Fruit fly (Drosophila melanogaster) whole organism, embryonic: ENCODE results near the gene CG4020.

Source experiments
- Adf1 ChIP-seq: fragments of 200-800 bp; sonication (Bioruptor generic); IDR thresholded peaks from 2 replicates; pipeline ENCODE4 v1.3.6; 2022; ENCODE audit warnings: missing biosample characterization, missing genetic modification characterization
- Aef1 ChIP-seq: fragments of 200-800 bp; sonication (Bioruptor generic); IDR thresholded peaks from 3 replicates; pipeline ENCODE4 v1.3.6; 2022; ENCODE audit warnings: missing biosample characterization, missing genetic modification characterization
- B-H2 ChIP-seq: fragments of 200-800 bp; sonication (Bioruptor generic); optimal IDR thresholded peaks from 2 replicates; lab custom pipeline; 2018; ENCODE audit warnings: missing biosample characterization, mild to moderate bottlenecking, missing genetic modification characterization
- Blimp-1 ChIP-seq: fragments of 200-800 bp; sonication (Bioruptor generic); optimal IDR thresholded peaks from 3 replicates; lab custom pipeline; 2018; ENCODE audit warnings: missing biosample characterization, missing genetic modification characterization, mild to moderate bottlenecking, moderate library complexity, missing genetic modification reagents
- CG10147 ChIP-seq: fragments of 200-800 bp; sonication (Bioruptor generic); optimal IDR thresholded peaks from 2 replicates; lab custom pipeline; 2019; ENCODE audit warnings: missing biosample characterization, mild to moderate bottlenecking, missing genetic modification characterization, moderate library complexity
- CG1024 ChIP-seq: fragments of 200-800 bp; sonication (Bioruptor generic); IDR thresholded peaks from 2 replicates; pipeline ENCODE4 v1.3.6; 2022; ENCODE audit warnings: missing biosample characterization, missing genetic modification characterization
- CG10267 ChIP-seq: fragments of 200-800 bp; sonication (Bioruptor generic); optimal IDR thresholded peaks from 2 replicates; lab custom pipeline; 2018; ENCODE audit warnings: missing biosample characterization, mild to moderate bottlenecking, missing genetic modification characterization, moderate library complexity
- CG11085 ChIP-seq: fragments of 200-800 bp; sonication (Bioruptor generic); IDR thresholded peaks from 2 replicates; pipeline ENCODE4 v1.3.6; 2022; ENCODE audit warnings: missing biosample characterization, missing genetic modification characterization
- CG11398 ChIP-seq: fragments of 200-800 bp; sonication (Bioruptor generic); optimal IDR thresholded peaks from 2 replicates; lab custom pipeline; 2016; ENCODE audit warnings: missing biosample characterization, missing genetic modification characterization
- CG12219 ChIP-seq: fragments of 200-800 bp; sonication (Bioruptor generic); optimal IDR thresholded peaks from 3 replicates; lab custom pipeline; 2018; ENCODE audit warnings: missing biosample characterization, mild to moderate bottlenecking, missing genetic modification characterization
- CG12236 ChIP-seq: fragments of 200-800 bp; sonication (Bioruptor generic); optimal IDR thresholded peaks from 2 replicates; lab custom pipeline; 2016; ENCODE audit warnings: missing biosample characterization, missing genetic modification characterization
- CG12769 ChIP-seq: fragments of 200-800 bp; sonication (Bioruptor generic); optimal IDR thresholded peaks from 2 replicates; lab custom pipeline; 2019; ENCODE audit warnings: missing biosample characterization, mild to moderate bottlenecking, missing genetic modification characterization, moderate library complexity
- CG13624 ChIP-seq: fragments of 200-800 bp; sonication (Bioruptor generic); optimal IDR thresholded peaks from 2 replicates; lab custom pipeline; 2016; ENCODE audit warnings: missing biosample characterization, missing genetic modification characterization
- CG14965 ChIP-seq: fragments of 200-800 bp; sonication (Bioruptor generic); optimal IDR thresholded peaks from 2 replicates; lab custom pipeline; 2016; ENCODE audit warnings: missing biosample characterization, missing genetic modification characterization, borderline replicate concordance
- CG16815 ChIP-seq: fragments of 200-800 bp; sonication (Bioruptor generic); optimal IDR thresholded peaks from 3 replicates; lab custom pipeline; 2017; ENCODE audit warnings: missing biosample characterization, mild to moderate bottlenecking, missing genetic modification characterization
- CG17912 ChIP-seq: fragments of 200-800 bp; sonication (Bioruptor generic); optimal IDR thresholded peaks from 2 replicates; lab custom pipeline; 2018; ENCODE audit warnings: missing biosample characterization, mild to moderate bottlenecking, missing genetic modification characterization
- CG3281 ChIP-seq: fragments of 200-800 bp; sonication (Bioruptor generic); optimal IDR thresholded peaks from 3 replicates; lab custom pipeline; 2017; ENCODE audit warnings: missing biosample characterization, mild to moderate bottlenecking, missing genetic modification characterization
- CG34224 ChIP-seq: fragments of 200-800 bp; sonication (Bioruptor generic); IDR thresholded peaks from 3 replicates; pipeline ENCODE4 v1.3.6; 2022; ENCODE audit warnings: missing biosample characterization, missing genetic modification characterization; ENCODE audit not compliant: partially characterized antibody
- CG34376 ChIP-seq: fragments of 200-800 bp; sonication (Bioruptor generic); optimal IDR thresholded peaks from 2 replicates; lab custom pipeline; 2018; ENCODE audit warnings: missing biosample characterization, mild to moderate bottlenecking, missing genetic modification characterization
- CG3847 ChIP-seq: fragments of 200-800 bp; sonication (Bioruptor generic); IDR thresholded peaks from 2 replicates; pipeline ENCODE4 v1.3.6; 2022; ENCODE audit warnings: missing biosample characterization, missing genetic modification characterization
- CG7357 ChIP-seq: fragments of 200-800 bp; sonication (Bioruptor generic); IDR thresholded peaks from 3 replicates; pipeline ENCODE4 v1.3.6; 2022; ENCODE audit warnings: missing biosample characterization, missing genetic modification characterization
- CG7987 ChIP-seq: fragments of 200-800 bp; sonication (Bioruptor generic); optimal IDR thresholded peaks from 2 replicates; lab custom pipeline; 2018; ENCODE audit warnings: missing biosample characterization, mild to moderate bottlenecking, missing genetic modification characterization, moderate library complexity
- CG9817 ChIP-seq: fragments of 200-800 bp; sonication (Bioruptor generic); optimal IDR thresholded peaks from 2 replicates; lab custom pipeline; 2018; ENCODE audit warnings: missing biosample characterization, mild to moderate bottlenecking, missing genetic modification characterization, moderate library complexity
- D19A ChIP-seq: fragments of 200-800 bp; optimal IDR thresholded peaks from 3 replicates; lab custom pipeline; 2019; ENCODE audit warnings: missing biosample characterization, mild to moderate bottlenecking, missing genetic modification characterization, moderate library complexity
- Deaf1 ChIP-seq: fragments of 200-800 bp; optimal IDR thresholded peaks from 3 replicates; lab custom pipeline; 2019; ENCODE audit warnings: missing biosample characterization, mild to moderate bottlenecking, missing genetic modification characterization, moderate library complexity
- ERR ChIP-seq: fragments of 200-800 bp; sonication (Bioruptor generic); optimal IDR thresholded peaks from 2 replicates; lab custom pipeline; 2016; ENCODE audit warnings: missing biosample characterization, missing genetic modification characterization
- MBD-R2 ChIP-seq: fragments of 200-800 bp; sonication (Bioruptor generic); IDR thresholded peaks from 2 replicates; pipeline ENCODE4 v1.3.6; 2022; ENCODE audit warnings: missing biosample characterization, missing genetic modification characterization
- Max ChIP-seq: fragments of 200-800 bp; sonication (Bioruptor generic); optimal IDR thresholded peaks from 2 replicates; lab custom pipeline; 2016; ENCODE audit warnings: missing biosample characterization, mild to moderate bottlenecking, missing genetic modification characterization
- NC2α ChIP-seq: fragments of 200-800 bp; sonication (Bioruptor generic); optimal IDR thresholded peaks from 2 replicates; lab custom pipeline; 2016; ENCODE audit warnings: missing biosample characterization, missing genetic modification characterization
- Oli ChIP-seq: fragments of 200-800 bp; sonication (Bioruptor generic); optimal IDR thresholded peaks from 2 replicates; lab custom pipeline; 2018; ENCODE audit warnings: missing biosample characterization, mild to moderate bottlenecking, missing genetic modification characterization, moderate library complexity
- Pdp1 ChIP-seq, 2 experiments: fragments of 200-800 bp; sonication (Bioruptor generic); optimal IDR thresholded peaks; 3 replicates each; lab custom pipeline; 2016; ENCODE audit warnings: missing biosample characterization in 2 of 2, missing genetic modification characterization in 2 of 2, mild to moderate bottlenecking in 1 of 2, moderate library complexity in 1 of 2
- Side ChIP-seq: fragments of 200-800 bp; sonication (Bioruptor generic); optimal IDR thresholded peaks from 2 replicates; lab custom pipeline; 2016; ENCODE audit warnings: missing biosample characterization, missing genetic modification characterization
- cas ChIP-seq: fragments of 200-800 bp; sonication (Bioruptor generic); IDR thresholded peaks from 2 replicates; pipeline ENCODE4 v1.3.6; 2022; ENCODE audit warnings: missing biosample characterization, missing genetic modification characterization
- danr ChIP-seq: fragments of 200-800 bp; sonication (Bioruptor generic); IDR thresholded peaks from 2 replicates; pipeline ENCODE4 v1.3.6; 2022; ENCODE audit warnings: missing biosample characterization, missing genetic modification characterization
- dati ChIP-seq: fragments of 200-800 bp; sonication (Bioruptor generic); IDR thresholded peaks from 2 replicates; pipeline ENCODE4 v1.3.6; 2022; ENCODE audit warnings: missing biosample characterization, missing genetic modification characterization
- dimm ChIP-seq: fragments of 200-800 bp; sonication (Bioruptor generic); IDR thresholded peaks from 2 replicates; pipeline ENCODE4 v1.3.6; 2022; ENCODE audit warnings: missing biosample characterization, missing genetic modification characterization
- fru ChIP-seq: fragments of >200 bp; optimal IDR thresholded peaks from 2 replicates; lab custom pipeline; 2017
- gro ChIP-seq: fragments of 200-800 bp; sonication (Bioruptor generic); optimal IDR thresholded peaks from 2 replicates; lab custom pipeline; 2016; ENCODE audit warnings: missing biosample characterization, missing genetic modification characterization
- jigr1 ChIP-seq: fragments of 200-800 bp; sonication (Bioruptor generic); IDR thresholded peaks from 3 replicates; pipeline ENCODE4 v1.3.6; 2022; ENCODE audit warnings: missing biosample characterization, missing genetic modification characterization
- jing ChIP-seq: fragments of 200-800 bp; sonication (Bioruptor generic); optimal IDR thresholded peaks from 2 replicates; lab custom pipeline; 2018; ENCODE audit warnings: missing biosample characterization, mild to moderate bottlenecking, missing genetic modification characterization
- nerfin-1 ChIP-seq: fragments of 200-800 bp; sonication (Bioruptor generic); optimal IDR thresholded peaks from 3 replicates; lab custom pipeline; 2019; ENCODE audit warnings: missing biosample characterization, mild to moderate bottlenecking, missing genetic modification characterization, moderate library complexity
- oc ChIP-seq: fragments of 200-800 bp; sonication (Bioruptor generic); optimal IDR thresholded peaks from 2 replicates; lab custom pipeline; 2018; ENCODE audit warnings: missing biosample characterization, mild to moderate bottlenecking, missing genetic modification characterization, moderate library complexity
- psq ChIP-seq: fragments of 200-800 bp; sonication (Bioruptor generic); optimal IDR thresholded peaks from 2 replicates; lab custom pipeline; 2017; ENCODE audit warnings: missing biosample characterization, missing genetic modification characterization
- pum ChIP-seq: fragments of 200-800 bp; sonication (Bioruptor generic); optimal IDR thresholded peaks from 2 replicates; lab custom pipeline; 2016; ENCODE audit warnings: missing biosample characterization, missing genetic modification characterization
- pzg ChIP-seq: fragments of 200-800 bp; sonication (Bioruptor generic); optimal IDR thresholded peaks from 3 replicates; lab custom pipeline; 2018; ENCODE audit warnings: missing biosample characterization, mild to moderate bottlenecking, missing genetic modification characterization, moderate library complexity
- scrt ChIP-seq: fragments of 200-800 bp; sonication (Bioruptor generic); optimal IDR thresholded peaks from 2 replicates; lab custom pipeline; 2018; ENCODE audit warnings: missing biosample characterization, mild to moderate bottlenecking, missing genetic modification characterization, moderate library complexity
- shn ChIP-seq: fragments of 200-800 bp; sonication (Bioruptor generic); optimal IDR thresholded peaks from 3 replicates; lab custom pipeline; 2016; ENCODE audit warnings: missing biosample characterization, missing genetic modification characterization
- sim ChIP-seq: fragments of 200-800 bp; sonication (Bioruptor generic); IDR thresholded peaks from 2 replicates; pipeline ENCODE4 v1.3.6; 2022; ENCODE audit warnings: missing biosample characterization, missing genetic modification characterization
- slp2 ChIP-seq: fragments of 200-800 bp; sonication (Bioruptor generic); optimal IDR thresholded peaks from 2 replicates; lab custom pipeline; 2016; ENCODE audit warnings: missing biosample characterization, missing genetic modification characterization
- tio ChIP-seq: fragments of 200-800 bp; sonication (Bioruptor generic); optimal IDR thresholded peaks from 2 replicates; lab custom pipeline; 2017; ENCODE audit warnings: missing biosample characterization, missing genetic modification characterization, inconsistent platforms
- vnd ChIP-seq: fragments of 200-800 bp; sonication (Bioruptor generic); IDR thresholded peaks from 3 replicates; pipeline ENCODE4 v1.3.6; 2022; ENCODE audit warnings: missing biosample characterization, missing genetic modification characterization; ENCODE audit not compliant: partially characterized antibody
- zen2 ChIP-seq: fragments of 200-800 bp; sonication (Bioruptor generic); IDR thresholded peaks from 3 replicates; pipeline ENCODE4 v1.3.6; 2022; ENCODE audit warnings: missing biosample characterization, missing genetic modification characterization; ENCODE audit not compliant: partially characterized antibody

Gene CG4020

DNA sequence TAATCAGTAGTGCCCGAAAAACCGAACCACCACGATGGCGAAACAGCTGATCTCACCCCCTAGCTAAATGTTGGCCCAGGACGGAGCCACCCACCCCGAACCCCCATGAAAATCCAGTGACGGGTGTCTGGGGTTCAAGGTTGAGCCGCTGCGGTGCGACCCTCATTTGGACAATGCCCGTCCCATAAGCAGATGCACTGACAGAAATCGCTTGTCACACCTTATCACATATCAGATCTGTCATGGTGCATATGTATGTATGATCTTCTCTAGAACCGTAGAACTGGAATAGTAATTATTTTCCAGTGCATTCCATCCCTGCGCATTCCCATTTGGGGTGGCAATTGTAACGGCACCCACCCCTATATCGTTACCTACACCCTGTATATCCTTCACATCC, 16.6 kb upstream of the CG4020 start (continued):
- no peak for TF ChIP-seq jigr1 (GFP tag; lab: Robert Waterston, UW)
- peak; percentile 29 for TF ChIP-seq Blimp-1 (GFP tag; lab: Kevin White, UChicago)
- no peak for TF ChIP-seq B-H2
- TF ChIP-seq CG12236: no peak
- TF ChIP-seq CG14965: no peak
- TF ChIP-seq Adf1 (GFP tag; lab: Robert Waterston, UW): no peak
- TF ChIP-seq CG1024: no peak
- no peak for TF ChIP-seq danr
- TF ChIP-seq pum: peak; percentile 52
- TF ChIP-seq CG13624 (GFP tag; lab: Kevin White, UChicago): no peak
- TF ChIP-seq gro (GFP tag; lab: Kevin White, UChicago): no peak
- peak; percentile 2 for TF ChIP-seq CG9817 (tag; lab: Kevin White, UChicago)
- peak; percentile 41 for TF ChIP-seq Side
- no peak for TF ChIP-seq CG12219 (GFP tag; lab: Kevin White, UChicago)
- TF ChIP-seq psq (GFP tag; lab: Kevin White, UChicago): no peak
- TF ChIP-seq scrt (GFP tag; lab: Kevin White, UChicago): no peak
- peak; percentile 52 for TF ChIP-seq oc (tag; lab: Kevin White, UChicago)
- TF ChIP-seq CG16815 (GFP tag; lab: Kevin White, UChicago): no peak
- TF ChIP-seq pzg: no peak
- TF ChIP-seq CG34224 (GFP tag; lab: Robert Waterston, UW): no peak
- TF ChIP-seq jing (GFP tag; lab: Kevin White, UChicago): no peak
- TF ChIP-seq CG11085: no peak
- TF ChIP-seq zen2: no peak
- no peak for TF ChIP-seq CG17912 (GFP tag; lab: Kevin White, UChicago)
- no peak for TF ChIP-seq sim
- TF ChIP-seq cas (GFP tag; lab: Robert Waterston, UW): no peak
- no peak for TF ChIP-seq CG7357 (GFP tag; lab: Robert Waterston, UW)
- TF ChIP-seq shn (GFP tag; lab: Kevin White, UChicago): no peak
- TF ChIP-seq tio (GFP tag; lab: Kevin White, UChicago): no peak
- TF ChIP-seq Aef1 (GFP tag; lab: Robert Waterston, UW): no peak
- TF ChIP-seq dati (GFP tag; lab: Robert Waterston, UW): no peak
- TF ChIP-seq Pdp1 (GFP tag; optimal IDR thresholded peaks at IDR 0.05; lab: Kevin White, UChicago): peak; percentile 0 to 19
- no peak for TF ChIP-seq CG3281
- no peak for TF ChIP-seq CG3847 (GFP tag; lab: Robert Waterston, UW)
- TF ChIP-seq ERR (GFP tag; lab: Kevin White, UChicago): no peak
- no peak for TF ChIP-seq fru (lab: Kevin White, UChicago)
- TF ChIP-seq CG10267 (tag; lab: Kevin White, UChicago): peak; percentile 33
- no peak for TF ChIP-seq dimm (GFP tag; lab: Robert Waterston, UW)
- TF ChIP-seq NC2α: no peak
- TF ChIP-seq Deaf1: no peak
- TF ChIP-seq CG11398: no peak
- TF ChIP-seq MBD-R2 (GFP tag; lab: Robert Waterston, UW): no peak
- peak; percentile 42 for TF ChIP-seq CG12769 (tag; lab: Kevin White, UChicago)
- TF ChIP-seq CG10147 (GFP tag; lab: Kevin White, UChicago): no peak
- no peak for TF ChIP-seq CG34376 (GFP tag; lab: Kevin White, UChicago)
- no peak for TF ChIP-seq D19A (tag; lab: Kevin White, UChicago)
- no peak for TF ChIP-seq slp2
- no peak for TF ChIP-seq Max (GFP tag; lab: Kevin White, UChicago)
- no peak for TF ChIP-seq CG7987 (GFP tag; lab: Kevin White, UChicago)
- TF ChIP-seq vnd: no peak
- TF ChIP-seq Oli (tag; lab: Kevin White, UChicago): peak; percentile 24
- peak; percentile 46 for TF ChIP-seq nerfin-1 (tag; lab: Kevin White, UChicago)
